Worm (Caenorhabditis elegans) whole organism, L4 larva: ENCODE measurements around the gene clec-82.
A peak's percentile ranks its signal among the peaks of the same experiment; 100 is the strongest.

ENCODE experiments used
- D1046.2 ChIP-seq: fragments of 200-800 bp; sonication (Bioruptor generic); IDR thresholded peaks from 2 replicates; pipeline ENCODE4 v1.3.6; 2022; ENCODE audit warnings: missing genetic modification characterization, missing compliant biosample characterization
- F37D6.2 ChIP-seq: sonication (generic microtip); optimal IDR thresholded peaks from 2 replicates; lab custom pipeline; 2016; ENCODE audit warnings: mild to moderate bottlenecking, missing genetic modification characterization, missing compliant biosample characterization
- F49E8.2 ChIP-seq: sonication (generic microtip); optimal IDR thresholded peaks from 2 replicates; lab custom pipeline; 2016; ENCODE audit warnings: missing compliant biosample characterization, mild to moderate bottlenecking, missing genetic modification characterization, borderline replicate concordance
- R02D3.7 ChIP-seq: fragments of 150-350 bp; sonication (generic microtip); optimal IDR thresholded peaks from 3 replicates; lab custom pipeline; 2014; ENCODE audit warnings: missing biosample characterization, missing genetic modification characterization
- T20F7.1 ChIP-seq: fragments of 200-800 bp; sonication (Bioruptor generic); optimal IDR thresholded peaks from 2 replicates; lab custom pipeline; 2018; ENCODE audit warnings: mild to moderate bottlenecking, missing genetic modification characterization, missing compliant biosample characterization
- Y105C5A.15 ChIP-seq: fragments of 200-800 bp; sonication (Bioruptor generic); IDR thresholded peaks from 2 replicates; pipeline ENCODE4 v1.3.6; 2022; ENCODE audit warnings: missing genetic modification characterization, missing compliant biosample characterization
- Y48G9A.11 ChIP-seq: fragments of 200-800 bp; sonication (Bioruptor generic); IDR thresholded peaks from 2 replicates; pipeline ENCODE4 v1.3.6; 2022; ENCODE audit warnings: missing genetic modification reagents, missing genetic modification characterization, missing compliant biosample characterization
- ZK546.5 ChIP-seq, 2 experiments: sonication (generic microtip); optimal IDR thresholded peaks; 2 replicates each; lab custom pipeline; 2017; ENCODE audit warnings: missing biosample characterization in 2 of 2, missing genetic modification characterization in 2 of 2
- aha-1 ChIP-seq: fragments of 150-350 bp; peaks from one replicate; lab custom pipeline; 2014; ENCODE audit warnings: missing biosample characterization, missing genetic modification characterization
- aly-2 ChIP-seq: sonication (generic microtip); optimal IDR thresholded peaks from 2 replicates; lab custom pipeline; 2018; ENCODE audit warnings: missing biosample characterization, missing genetic modification characterization
- arid-1 ChIP-seq: fragments of 200-800 bp; sonication (Bioruptor generic); conservative IDR thresholded peaks from 2 replicates; pipeline ENCODE4 v1.3.6; 2022; ENCODE audit warnings: missing genetic modification reagents, missing genetic modification characterization, missing compliant biosample characterization
- ceh-20 ChIP-seq: fragments of 200-800 bp; sonication (Bioruptor generic); IDR thresholded peaks from 2 replicates; pipeline ENCODE4 v1.3.6; 2022; ENCODE audit warnings: missing genetic modification reagents, missing genetic modification characterization, missing compliant biosample characterization
- ceh-62 ChIP-seq: sonication (generic microtip); optimal IDR thresholded peaks from 2 replicates; lab custom pipeline; 2017; ENCODE audit warnings: missing biosample characterization, missing genetic modification characterization
- ces-1 ChIP-seq: fragments of 150-350 bp; sonication (generic microtip); optimal IDR thresholded peaks from 4 replicates; lab custom pipeline; 2014; ENCODE audit warnings: missing biosample characterization, missing genetic modification reagents, missing genetic modification characterization
- daf-16 ChIP-seq, 3 experiments: sonication (generic microtip); optimal IDR thresholded peaks; 2 replicates each; lab custom pipeline; 2016 to 2017; ENCODE audit warnings: missing genetic modification characterization in 3 of 3, missing genetic modification reagents in 3 of 3, mild to moderate bottlenecking in 2 of 3, missing compliant biosample characterization in 2 of 3, missing biosample characterization in 1 of 3, moderate library complexity in 1 of 3
- daf-8 ChIP-seq: fragments of 200-800 bp; sonication (Bioruptor generic); IDR thresholded peaks from 2 replicates; pipeline ENCODE4 v1.3.6; 2022; ENCODE audit warnings: missing genetic modification characterization, missing compliant biosample characterization
- dmd-6 ChIP-seq: fragments of 200-800 bp; sonication (Bioruptor generic); IDR thresholded peaks from 2 replicates; pipeline ENCODE4 v1.3.6; 2022; ENCODE audit warnings: missing genetic modification reagents, missing genetic modification characterization, missing compliant biosample characterization
- dmd-9 ChIP-seq: fragments of 200-800 bp; sonication (Bioruptor generic); IDR thresholded peaks from 2 replicates; pipeline ENCODE4 v1.3.6; 2022; ENCODE audit warnings: missing genetic modification reagents, missing genetic modification characterization, missing compliant biosample characterization
- dpl-1 ChIP-seq: fragments of 150-350 bp; optimal IDR thresholded peaks from 2 replicates; lab custom pipeline; 2014; ENCODE audit warnings: missing biosample characterization, missing genetic modification reagents, missing genetic modification characterization
- duxl-1 ChIP-seq: sonication (generic microtip); optimal IDR thresholded peaks from 2 replicates; lab custom pipeline; 2016; ENCODE audit warnings: mild to moderate bottlenecking, missing genetic modification characterization, moderate library complexity, missing compliant biosample characterization; ENCODE audit not compliant: poor library complexity
- dve-1 ChIP-seq: sonication (generic microtip); optimal IDR thresholded peaks from 2 replicates; lab custom pipeline; 2017; ENCODE audit warnings: antibody characterized with exemption, mild to moderate bottlenecking, missing genetic modification characterization, missing compliant biosample characterization; ENCODE audit not compliant: insufficient read depth
- gei-8 ChIP-seq: fragments of 200-800 bp; sonication (Bioruptor generic); optimal IDR thresholded peaks from 2 replicates; lab custom pipeline; 2018; ENCODE audit warnings: mild to moderate bottlenecking, missing genetic modification characterization, missing compliant biosample characterization
- hlh-11 ChIP-seq: fragments of 200-800 bp; sonication (Bioruptor generic); optimal IDR thresholded peaks from 2 replicates; lab custom pipeline; 2018; ENCODE audit warnings: mild to moderate bottlenecking, missing genetic modification characterization, missing compliant biosample characterization
- lim-7 ChIP-seq: fragments of 200-800 bp; sonication (Bioruptor generic); IDR thresholded peaks from 2 replicates; pipeline ENCODE4 v1.3.6; 2022; ENCODE audit warnings: missing genetic modification characterization, missing compliant biosample characterization
- lin-38 ChIP-seq: fragments of 200-800 bp; sonication (Bioruptor generic); IDR thresholded peaks from 2 replicates; pipeline ENCODE4 v1.3.6; 2022; ENCODE audit warnings: missing genetic modification reagents, missing genetic modification characterization, missing compliant biosample characterization
- lir-3 ChIP-seq: sonication (generic microtip); optimal IDR thresholded peaks from 2 replicates; lab custom pipeline; 2016; ENCODE audit warnings: mild to moderate bottlenecking, missing genetic modification characterization, missing compliant biosample characterization
- madf-5 ChIP-seq, 2 experiments: fragments of 200-800 bp; sonication (Bioruptor generic); IDR thresholded peaks; 2 replicates each; pipeline ENCODE4 v1.3.6; 2022; ENCODE audit warnings: missing compliant biosample characterization in 2 of 2, missing genetic modification characterization in 2 of 2
- mdl-1 ChIP-seq, 2 experiments: fragments of 150-350 bp in 1 of 2; sonication (generic microtip) in 1 of 2; optimal IDR thresholded peaks; 2 replicates each; lab custom pipeline; 2014 to 2017; ENCODE audit warnings: missing biosample characterization in 2 of 2, missing genetic modification characterization in 2 of 2
- mes-2 ChIP-seq: sonication (generic microtip); optimal IDR thresholded peaks from 2 replicates; lab custom pipeline; 2016; ENCODE audit warnings: missing genotype, mild to moderate bottlenecking, missing genetic modification characterization, missing compliant biosample characterization; ENCODE audit not compliant: poor library complexity, severe bottlenecking
- nhr-102 ChIP-seq: sonication (generic microtip); optimal IDR thresholded peaks from 2 replicates; lab custom pipeline; 2016; ENCODE audit warnings: mild to moderate bottlenecking, missing genetic modification characterization, moderate library complexity, missing compliant biosample characterization
- nhr-28 ChIP-seq: fragments of 150-350 bp; optimal IDR thresholded peaks from 2 replicates; lab custom pipeline; 2014; ENCODE audit warnings: missing biosample characterization, missing genetic modification characterization
- nhr-41 ChIP-seq: fragments of 200-800 bp; sonication (Bioruptor generic); IDR thresholded peaks from 2 replicates; pipeline ENCODE4 v1.3.6; 2022; ENCODE audit warnings: missing genetic modification reagents, missing genetic modification characterization, missing compliant biosample characterization
- nhr-48 ChIP-seq: sonication (generic microtip); optimal IDR thresholded peaks from 2 replicates; lab custom pipeline; 2016; ENCODE audit warnings: mild to moderate bottlenecking, missing genetic modification characterization, missing compliant biosample characterization
- nhr-76 ChIP-seq: fragments of 150-350 bp; optimal IDR thresholded peaks from 2 replicates; lab custom pipeline; 2014; ENCODE audit warnings: missing biosample characterization, missing genetic modification characterization
- nhr-77 ChIP-seq: fragments of 150-350 bp; optimal IDR thresholded peaks from 2 replicates; lab custom pipeline; 2014; ENCODE audit warnings: missing biosample characterization, missing genetic modification characterization
- pha-4 ChIP-seq, 2 experiments: fragments of 150-350 bp in 1 of 2; fragments of 200-800 bp in 1 of 2; sonication (Bioruptor generic) in 1 of 2; IDR thresholded peaks in 1 of 2; optimal IDR thresholded peaks in 1 of 2; 2 replicates each; pipeline versions ENCODE4 v1.3.6 to Lab custom; 2014 to 2022; ENCODE audit warnings: missing genetic modification characterization in 2 of 2, missing genetic modification reagents in 2 of 2, missing biosample characterization in 1 of 2, missing compliant biosample characterization in 1 of 2
- php-3 ChIP-seq: fragments of 200-800 bp; sonication (Bioruptor generic); IDR thresholded peaks from 2 replicates; pipeline ENCODE4 v1.3.6; 2022; ENCODE audit warnings: missing genetic modification reagents, missing genetic modification characterization, missing compliant biosample characterization
- pqm-1 ChIP-seq: sonication (generic microtip); optimal IDR thresholded peaks from 2 replicates; lab custom pipeline; 2017; ENCODE audit warnings: missing biosample characterization, missing genetic modification characterization
- skn-1 ChIP-seq: fragments of 150-350 bp; optimal IDR thresholded peaks from 2 replicates; lab custom pipeline; 2014; ENCODE audit warnings: missing biosample characterization, missing genetic modification characterization
- spr-1 ChIP-seq: sonication (generic microtip); optimal IDR thresholded peaks from 2 replicates; lab custom pipeline; 2016; ENCODE audit warnings: mild to moderate bottlenecking, missing genetic modification characterization, missing compliant biosample characterization
- unc-39 ChIP-seq: sonication (generic microtip); optimal IDR thresholded peaks from 2 replicates; lab custom pipeline; 2017; ENCODE audit warnings: missing biosample characterization, missing genetic modification characterization
- unc-62 ChIP-seq, 3 experiments: fragments of 150-350 bp in 1 of 3; sonication (generic microtip); optimal IDR thresholded peaks in 2 of 3; peaks in 1 of 3; 1 replicate in 1 of 3; 2 replicates in 2 of 3; lab custom pipeline; 2014 to 2017; ENCODE audit warnings: missing biosample characterization in 3 of 3, missing genetic modification characterization in 3 of 3, missing genetic modification reagents in 3 of 3, missing genotype in 1 of 3

clec-82 gene

DNA sequence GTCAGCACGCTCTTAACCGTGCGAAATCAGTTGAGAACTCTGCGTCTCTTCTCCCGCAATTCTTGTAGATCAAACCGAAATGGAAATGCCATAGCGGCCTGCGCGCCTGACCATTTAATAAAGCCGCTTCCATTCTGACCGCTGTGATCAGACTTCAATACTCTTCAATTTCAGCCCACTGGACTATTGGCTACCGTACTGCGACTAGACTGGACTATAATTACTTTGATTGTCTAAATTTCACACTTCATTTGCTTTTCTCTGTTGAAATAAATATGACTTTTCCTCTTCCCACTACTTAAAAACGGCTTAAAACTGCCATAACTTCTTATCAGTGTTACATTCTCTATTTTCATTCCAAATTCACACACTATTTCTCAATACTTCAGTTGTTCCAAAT is 2.8 kb downstream of the clec-82 start, which contains the start of gene Y54G2A.7:
TSS of gene Y54G2A.7 (plus strand) at position 301 of the 400 bp plus-strand sequence.
- TF ChIP-seq aly-2 (no peak), daf-16 (GFP tag; optimal IDR thresholded peaks at IDR 0.05; lab: Kevin White, UChicago) (no peak), daf-16 (tag; optimal IDR thresholded peaks at IDR 0.05; lab: Kevin White, UChicago) (peak; percentile 27), nhr-28 (tag; lab: Kevin White, UChicago) (peak; percentile 65)

DNA sequence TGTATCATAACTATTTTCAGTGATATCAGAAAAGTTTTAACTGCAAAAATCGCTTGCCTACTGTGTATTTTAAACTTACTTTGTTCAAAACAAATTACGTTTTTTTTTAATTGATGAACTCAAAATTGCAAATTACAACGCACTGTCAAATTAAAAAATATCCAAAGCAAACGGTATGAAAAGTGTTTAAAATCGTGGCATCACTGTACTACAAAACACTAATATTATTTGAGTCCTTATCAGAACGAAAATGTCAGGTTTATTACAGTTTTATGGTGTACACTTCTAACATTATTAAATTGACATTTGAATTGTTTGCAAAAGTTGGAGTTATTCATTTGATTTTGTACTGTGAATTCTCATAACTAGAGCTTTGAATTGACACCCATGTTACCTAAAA is 5.8 kb downstream of the clec-82 start, which contains the start of gene clec-83:
TSS of gene clec-83 (minus strand) at position 213 of the 400 bp plus-strand sequence.
- TF ChIP-seq pha-4 (GFP tag; IDR thresholded peaks at IDR 0.05; lab: Robert Waterston, UW): no peak
- no peak for TF ChIP-seq pha-4 (tag; optimal IDR thresholded peaks at IDR 0.05; lab: Kevin White, UChicago)
- no peak for TF ChIP-seq spr-1 (tag; lab: Kevin White, UChicago)
- TF ChIP-seq nhr-41 (GFP tag; lab: Robert Waterston, UW): no peak
- TF ChIP-seq Y105C5A.15 (GFP tag; lab: Robert Waterston, UW): no peak
- no peak for TF ChIP-seq daf-16 (GFP tag; optimal IDR thresholded peaks at IDR 0.05; lab: Kevin White, UChicago)
- TF ChIP-seq daf-16 (tag; optimal IDR thresholded peaks at IDR 0.05; lab: Kevin White, UChicago): peak; percentile 45
- TF ChIP-seq daf-8 (GFP tag; lab: Robert Waterston, UW): no peak
- TF ChIP-seq dmd-9 (GFP tag; lab: Robert Waterston, UW): no peak
- no peak for TF ChIP-seq F49E8.2 (tag; lab: Kevin White, UChicago)
- no peak for TF ChIP-seq D1046.2 (GFP tag; lab: Robert Waterston, UW)
- TF ChIP-seq pqm-1: peak; percentile 58
- peak; percentile 11 for TF ChIP-seq hlh-11 (tag; lab: Kevin White, UChicago)
- TF ChIP-seq nhr-102 (tag; lab: Kevin White, UChicago): no peak
- no peak for TF ChIP-seq Y48G9A.11 (GFP tag; lab: Robert Waterston, UW)
- TF ChIP-seq skn-1 (tag; lab: Kevin White, UChicago): no peak
- peak; percentile 55 for TF ChIP-seq dmd-6 (GFP tag; lab: Robert Waterston, UW)
- TF ChIP-seq ZK546.5 (tag; optimal IDR thresholded peaks at IDR 0.05; lab: Kevin White, UChicago): no peak
- TF ChIP-seq ceh-62: no peak
- no peak for TF ChIP-seq lin-38 (GFP tag; lab: Robert Waterston, UW)
- TF ChIP-seq unc-62 (GFP tag; optimal IDR thresholded peaks at IDR 0.05 in 1 of 2; lab: Kevin White, UChicago): no peak
- TF ChIP-seq unc-62 (tag; optimal IDR thresholded peaks at IDR 0.05; lab: Kevin White, UChicago): no peak
- no peak for TF ChIP-seq F37D6.2 (tag; lab: Kevin White, UChicago)
- TF ChIP-seq ceh-20 (GFP tag; lab: Robert Waterston, UW): no peak
- no peak for TF ChIP-seq gei-8
- no peak for TF ChIP-seq unc-39
- peak; percentile 37; the same call in 1 of the 2 replicates for TF ChIP-seq php-3 (GFP tag; lab: Robert Waterston, UW)
- TF ChIP-seq nhr-28 (tag; lab: Kevin White, UChicago): peak; percentile 82
- TF ChIP-seq dve-1 (tag; lab: Kevin White, UChicago): peak; percentile 29
- no peak for TF ChIP-seq arid-1 (GFP tag; lab: Robert Waterston, UW)
- TF ChIP-seq mdl-1 (tag; optimal IDR thresholded peaks at IDR 0.05; lab: Kevin White, UChicago): no peak
- TF ChIP-seq nhr-48 (tag; lab: Kevin White, UChicago): no peak
- TF ChIP-seq madf-5 (GFP tag; IDR thresholded peaks at IDR 0.05; lab: Robert Waterston, UW): no peak
- no peak for TF ChIP-seq aha-1 (tag; lab: Kevin White, UChicago)
- peak; percentile 19 for TF ChIP-seq nhr-77 (tag; lab: Kevin White, UChicago)
- TF ChIP-seq mes-2 (tag; lab: Kevin White, UChicago): no peak
- no peak for TF ChIP-seq R02D3.7
- no peak for TF ChIP-seq duxl-1
- TF ChIP-seq nhr-76 (tag; lab: Kevin White, UChicago): no peak
- TF ChIP-seq lir-3 (tag; lab: Kevin White, UChicago): no peak
- no peak for TF ChIP-seq ces-1 (GFP tag; lab: Kevin White, UChicago)
- TF ChIP-seq dpl-1 (GFP tag; lab: Kevin White, UChicago): no peak
- TF ChIP-seq lim-7 (GFP tag; lab: Robert Waterston, UW): no peak
- TF ChIP-seq T20F7.1 (GFP tag; lab: Kevin White, UChicago): no peak
